Worm (Caenorhabditis elegans) whole organism, L3 larva: ENCODE measurements around the gene hpk-1.

ENCODE experiments used
- R02D3.7 ChIP-seq: fragments of 150-350 bp; optimal IDR thresholded peaks from 2 replicates; lab custom pipeline; 2014; ENCODE audit warnings: missing biosample characterization, missing genetic modification characterization
- ZK546.5 ChIP-seq: sonication (generic microtip); optimal IDR thresholded peaks from 2 replicates; lab custom pipeline; 2017; ENCODE audit warnings: missing biosample characterization, missing genetic modification characterization
- ceh-16 ChIP-seq: sonication (generic microtip); optimal IDR thresholded peaks from 2 replicates; lab custom pipeline; 2017; ENCODE audit warnings: missing biosample characterization, missing genetic modification characterization
- ceh-28 ChIP-seq: fragments of 150-350 bp; optimal IDR thresholded peaks from 2 replicates; lab custom pipeline; 2014; ENCODE audit warnings: missing biosample characterization, missing genetic modification reagents, missing genetic modification characterization
- ceh-9 ChIP-seq: sonication (generic microtip); optimal IDR thresholded peaks from 2 replicates; lab custom pipeline; 2018; ENCODE audit warnings: missing biosample characterization, missing genetic modification characterization
- daf-12 ChIP-seq: fragments of 150-350 bp; optimal IDR thresholded peaks from 2 replicates; lab custom pipeline; 2014; ENCODE audit warnings: missing biosample characterization, missing genetic modification reagents, missing genetic modification characterization
- elt-1 ChIP-seq: fragments of 150-350 bp; optimal IDR thresholded peaks from 2 replicates; lab custom pipeline; 2014; ENCODE audit warnings: missing biosample characterization, missing genetic modification characterization
- elt-2 ChIP-seq: sonication (generic microtip); optimal IDR thresholded peaks from 2 replicates; lab custom pipeline; 2016; ENCODE audit warnings: missing genetic modification reagents, mild to moderate bottlenecking, missing genetic modification characterization, missing compliant biosample characterization
- elt-3 ChIP-seq, 3 experiments: fragments of 150-350 bp in 1 of 3; sonication (generic microtip) in 2 of 3; optimal IDR thresholded peaks; 2 replicates in 2 of 3; 4 replicates in 1 of 3; lab custom pipeline; 2014 to 2017; ENCODE audit warnings: missing biosample characterization in 3 of 3, missing genetic modification characterization in 3 of 3
- eor-1 ChIP-seq, 2 experiments: fragments of 150-350 bp; optimal IDR thresholded peaks; 2 replicates each; lab custom pipeline; 2014 to 2018; ENCODE audit warnings: missing biosample characterization in 2 of 2, missing genetic modification characterization in 2 of 2
- fkh-10 ChIP-seq: sonication (generic microtip); optimal IDR thresholded peaks from 2 replicates; lab custom pipeline; 2017; ENCODE audit warnings: missing biosample characterization, missing genetic modification reagents, missing genetic modification characterization
- fkh-2 ChIP-seq: fragments of 150-350 bp; optimal IDR thresholded peaks from 2 replicates; lab custom pipeline; 2014; ENCODE audit warnings: missing biosample characterization, missing genetic modification reagents, missing genetic modification characterization
- fos-1 ChIP-seq: fragments of 150-350 bp; optimal IDR thresholded peaks from 2 replicates; lab custom pipeline; 2014; ENCODE audit warnings: missing biosample characterization, missing genetic modification characterization
- jun-1 ChIP-seq: fragments of 150-350 bp; optimal IDR thresholded peaks from 2 replicates; lab custom pipeline; 2014; ENCODE audit warnings: missing biosample characterization, missing genetic modification reagents, missing genetic modification characterization
- lin-15B ChIP-seq: fragments of 150-350 bp; optimal IDR thresholded peaks from 2 replicates; lab custom pipeline; 2014; ENCODE audit warnings: missing biosample characterization, missing genetic modification characterization
- lin-39 ChIP-seq: fragments of 150-350 bp; optimal IDR thresholded peaks from 2 replicates; lab custom pipeline; 2018; ENCODE audit warnings: missing biosample characterization, missing genetic modification reagents, missing genetic modification characterization
- lsy-12 ChIP-seq: sonication (generic microtip); optimal IDR thresholded peaks from 2 replicates; lab custom pipeline; 2016; ENCODE audit warnings: mild to moderate bottlenecking, missing genetic modification characterization, missing compliant biosample characterization
- mdl-1 ChIP-seq: fragments of 150-350 bp; optimal IDR thresholded peaks from 2 replicates; lab custom pipeline; 2014; ENCODE audit warnings: missing biosample characterization, missing genetic modification characterization
- mml-1 ChIP-seq: fragments of 150-350 bp; sonication (generic microtip); optimal IDR thresholded peaks from 3 replicates; lab custom pipeline; 2014; ENCODE audit warnings: missing biosample characterization, missing genetic modification characterization
- nfya-1 ChIP-seq: sonication (generic microtip); optimal IDR thresholded peaks from 2 replicates; lab custom pipeline; 2017; ENCODE audit warnings: missing genetic modification characterization, mild to moderate bottlenecking, missing compliant biosample characterization, antibody characterized with exemption, moderate library complexity; ENCODE audit not compliant: insufficient read depth
- nhr-12 ChIP-seq: fragments of 150-350 bp; optimal IDR thresholded peaks from 2 replicates; lab custom pipeline; 2014; ENCODE audit warnings: missing biosample characterization, missing genetic modification characterization
- nhr-23 ChIP-seq: fragments of 150-350 bp; optimal IDR thresholded peaks from 2 replicates; lab custom pipeline; 2014; ENCODE audit warnings: missing biosample characterization, missing genetic modification reagents, missing genetic modification characterization
- nhr-25 ChIP-seq: sonication (generic microtip); optimal IDR thresholded peaks from 2 replicates; lab custom pipeline; 2017; ENCODE audit warnings: missing biosample characterization, missing genetic modification characterization
- nhr-43 ChIP-seq: sonication (generic microtip); optimal IDR thresholded peaks from 2 replicates; lab custom pipeline; 2016; ENCODE audit warnings: mild to moderate bottlenecking, missing genetic modification characterization, missing compliant biosample characterization; ENCODE audit not compliant: poor library complexity, severe bottlenecking
- nhr-67 ChIP-seq: fragments of 150-350 bp; optimal IDR thresholded peaks from 2 replicates; lab custom pipeline; 2014; ENCODE audit warnings: missing biosample characterization, missing genetic modification characterization
- nhr-76 ChIP-seq: fragments of 150-350 bp; sonication (generic microtip); optimal IDR thresholded peaks from 5 replicates; lab custom pipeline; 2014; ENCODE audit warnings: missing biosample characterization, missing genetic modification characterization
- nhr-77 ChIP-seq: fragments of 150-350 bp; optimal IDR thresholded peaks from 2 replicates; lab custom pipeline; 2014; ENCODE audit warnings: missing biosample characterization, missing genetic modification characterization
- pha-4 ChIP-seq: fragments of 150-350 bp; optimal IDR thresholded peaks from 2 replicates; lab custom pipeline; 2014; ENCODE audit warnings: missing biosample characterization, missing genetic modification reagents, missing genetic modification characterization
- pqm-1 ChIP-seq: fragments of 150-350 bp; optimal IDR thresholded peaks from 2 replicates; lab custom pipeline; 2017; ENCODE audit warnings: missing biosample characterization, missing genetic modification characterization, inconsistent platforms
- sea-2 ChIP-seq: fragments of 150-350 bp; sonication (generic microtip); optimal IDR thresholded peaks from 4 replicates; lab custom pipeline; 2014; ENCODE audit warnings: missing biosample characterization, missing genetic modification reagents, missing genetic modification characterization
- skn-1 ChIP-seq: fragments of 150-350 bp; optimal IDR thresholded peaks from 2 replicates; lab custom pipeline; 2014; ENCODE audit warnings: missing biosample characterization, missing genetic modification characterization
- unc-39 ChIP-seq: sonication (generic microtip); optimal IDR thresholded peaks from 4 replicates; lab custom pipeline; 2017; ENCODE audit warnings: missing biosample characterization, missing genetic modification characterization
- unc-62 ChIP-seq: fragments of 150-350 bp; sonication (generic microtip); optimal IDR thresholded peaks from 4 replicates; lab custom pipeline; 2014; ENCODE audit warnings: missing biosample characterization, missing genetic modification reagents, missing genetic modification characterization
- ztf-11 ChIP-seq: fragments of 150-350 bp; optimal IDR thresholded peaks from 2 replicates; lab custom pipeline; 2014; ENCODE audit warnings: missing biosample characterization, missing genetic modification characterization
- ztf-4 ChIP-seq: fragments of 150-350 bp; optimal IDR thresholded peaks from 2 replicates; lab custom pipeline; 2014; ENCODE audit warnings: missing biosample characterization, missing genetic modification characterization

hpk-1 gene

ce11 chrX:4190537-4191144 lies 26.4 kb downstream of the hpk-1 start, which contains the start of gene vha-12 (continued):
- TF ChIP-seq elt-1 (tag; lab: Kevin White, UChicago) (no peak), ztf-11 (no peak)

DNA sequence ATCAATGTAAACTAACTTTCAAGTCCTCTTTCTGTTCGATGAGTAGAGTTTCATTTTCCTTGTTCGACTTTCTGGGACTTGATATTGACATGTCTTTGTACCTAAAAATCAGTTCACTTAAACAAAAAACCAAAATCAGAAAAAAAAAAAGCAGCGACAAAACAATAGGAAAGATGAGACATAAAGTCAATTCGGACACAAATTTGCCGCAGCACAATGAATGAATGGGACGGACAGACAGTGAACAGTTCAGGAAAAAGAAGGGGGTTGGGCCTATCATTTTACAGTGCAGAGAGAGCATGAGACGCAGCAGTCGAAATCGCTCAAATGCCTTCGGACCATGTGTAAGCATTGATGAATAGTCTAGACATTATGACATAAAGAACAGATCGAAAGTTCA lies 30.4 kb downstream of the hpk-1 start, which contains the start of gene mrp-6:
Gene mrp-6, minus strand, starts transcription at position 101 of the 400 bp plus-strand sequence.
- TF ChIP-seq elt-1 (tag; lab: Kevin White, UChicago) (no peak), ceh-9 (no peak), sea-2 (GFP tag; lab: Kevin White, UChicago) (no peak), eor-1 (tag; optimal IDR thresholded peaks at IDR 0.05; lab: Kevin White, UChicago) (no peak), ceh-28 (tag; lab: Kevin White, UChicago) (no peak), ztf-4 (no peak), ZK546.5 (no peak)

- TF ChIP-seq ceh-28 (tag; lab: Kevin White, UChicago) = no peak
- no peak for TF ChIP-seq nhr-23 (tag; lab: Kevin White, UChicago)
- TF ChIP-seq elt-3 (tag; optimal IDR thresholded peaks at IDR 0.05; lab: Kevin White, UChicago) = no peak
- TF ChIP-seq elt-2 (tag; lab: Kevin White, UChicago) = no peak
- TF ChIP-seq sea-2 (GFP tag; lab: Kevin White, UChicago) = no peak
- no peak for TF ChIP-seq ztf-11
- no peak for TF ChIP-seq R02D3.7 (tag; lab: Kevin White, UChicago)
- no peak for TF ChIP-seq nhr-12 (tag; lab: Kevin White, UChicago)
- TF ChIP-seq lsy-12 (tag; lab: Kevin White, UChicago) = no peak
- TF ChIP-seq ceh-9 = no peak
- TF ChIP-seq jun-1 (tag; lab: Kevin White, UChicago) = no peak
- no peak for TF ChIP-seq lin-39 (tag; lab: Kevin White, UChicago)
- TF ChIP-seq skn-1 (tag; lab: Kevin White, UChicago) = no peak
- TF ChIP-seq unc-39 (tag; lab: Kevin White, UChicago) = no peak
- no peak for TF ChIP-seq lin-15B
- no peak for TF ChIP-seq pqm-1 (tag; lab: Kevin White, UChicago)
- no peak for TF ChIP-seq daf-12
Measured at ce11 chrX:4177394-4177793, 39.7 kb downstream of the hpk-1 start, which contains the start of gene ZK470.6. Gene ZK470.6 (minus strand): TSS chrX:4177494.

- TF ChIP-seq nhr-25 (tag; lab: Kevin White, UChicago) (no peak), nhr-67 (tag; lab: Kevin White, UChicago) (no peak), sea-2 (GFP tag; lab: Kevin White, UChicago) (no peak), ceh-16 (tag; lab: Kevin White, UChicago) (no peak), nhr-77 (tag; lab: Kevin White, UChicago) (no peak), eor-1 (tag; optimal IDR thresholded peaks at IDR 0.05; lab: Kevin White, UChicago) (no peak), pha-4 (tag; lab: Kevin White, UChicago) (no peak), ztf-11 (no peak), fkh-10 (GFP tag; lab: Kevin White, UChicago) (no peak), pqm-1 (tag; lab: Kevin White, UChicago) (no peak), fkh-2 (tag; lab: Kevin White, UChicago) (no peak)
Measured at ce11 chrX:4167150-4167549, 49.9 kb downstream of the hpk-1 start, which contains the start of gene ZK470.14. Gene ZK470.14 (plus strand): TSS chrX:4167450.

DNA sequence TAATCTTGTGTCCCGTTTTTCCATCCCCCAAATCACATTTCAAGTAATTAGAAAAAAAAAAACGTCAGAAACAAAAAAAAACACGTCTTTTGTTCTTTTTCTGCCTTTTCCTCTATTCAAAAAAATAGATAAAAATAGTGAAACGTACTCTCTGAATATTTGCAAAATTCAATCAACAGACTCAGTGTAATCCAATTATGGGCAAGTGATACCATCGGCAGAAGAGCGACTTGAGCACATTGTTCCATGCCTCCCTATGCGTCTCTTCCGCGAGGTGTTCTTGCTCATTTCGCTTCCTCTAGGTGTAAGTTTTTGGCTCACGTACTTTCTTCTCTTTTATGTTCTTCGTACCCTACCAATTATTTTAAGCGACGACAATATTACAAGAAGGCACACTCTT lies 53.7 kb downstream of the hpk-1 start, which contains the start of gene ZK470.1:
Gene ZK470.1, plus strand, starts transcription at position 301 of the 400 bp plus-strand sequence.
- TF ChIP-seq daf-12 (no peak), skn-1 (tag; lab: Kevin White, UChicago) (no peak), mdl-1 (tag; lab: Kevin White, UChicago) (no peak), mml-1 (tag; lab: Kevin White, UChicago) (no peak), jun-1 (tag; lab: Kevin White, UChicago) (no peak), lsy-12 (tag; lab: Kevin White, UChicago) (no peak), nhr-25 (tag; lab: Kevin White, UChicago) (no peak), nhr-77 (tag; lab: Kevin White, UChicago) (no peak), fos-1 (no peak), eor-1 (tag; optimal IDR thresholded peaks at IDR 0.05; lab: Kevin White, UChicago) (no peak), unc-62 (GFP tag; lab: Kevin White, UChicago) (no peak), nhr-76 (tag; lab: Kevin White, UChicago) (no peak), R02D3.7 (tag; lab: Kevin White, UChicago) (no peak), nfya-1 (no peak), pha-4 (tag; lab: Kevin White, UChicago) (no peak), ceh-9 (no peak), nhr-43 (no peak)
